Worm (Caenorhabditis elegans): ENCODE measurements around the gene C36B7.6.

ce11 chrX:7128615-7129014 lies 28.5 kb upstream of the C36B7.6 start:
- no peak for TF ChIP-seq bed-1 (GFP tag; IDR thresholded peaks at IDR 0.05)
- TF ChIP-seq nfya-1 (tag; optimal IDR thresholded peaks at IDR 0.05; ENCODE audit: borderline replicate concordance, insufficient read depth), result no peak
- no peak for TF ChIP-seq him-1 (tag; optimal IDR thresholded peaks at IDR 0.05)
- TF ChIP-seq pbrm-1 (GFP tag; IDR thresholded peaks at IDR 0.05), result no peak
- no peak for TF ChIP-seq Y56A3A.18 (GFP tag; IDR thresholded peaks at IDR 0.05)
- TF ChIP-seq somi-1 (GFP tag; optimal IDR thresholded peaks at IDR 0.05), result no peak
- no peak for TF ChIP-seq aptf-3 (GFP tag; IDR thresholded peaks at IDR 0.05)
- no peak for TF ChIP-seq nhr-120 (GFP tag; IDR thresholded peaks at IDR 0.05)
- TF ChIP-seq snpc-4 (GFP tag; optimal IDR thresholded peaks at IDR 0.05), result no peak
- no peak for TF ChIP-seq snpc-4 (tag; optimal IDR thresholded peaks at IDR 0.05)
